Worm (Caenorhabditis elegans) whole organism, L4 larva: Measurements from ENCODE around the gene nlp-57.

Source experiments
- ZK546.5 ChIP-seq, 2 experiments: sonication (generic microtip); optimal IDR thresholded peaks; 2 replicates each; lab custom pipeline; 2017; ENCODE audit warnings: missing biosample characterization in 2 of 2, missing genetic modification characterization in 2 of 2
- arid-1 ChIP-seq: fragments of 200-800 bp; sonication (Bioruptor generic); conservative IDR thresholded peaks from 2 replicates; pipeline ENCODE4 v1.3.6; 2022; ENCODE audit warnings: missing genetic modification reagents, missing genetic modification characterization, missing compliant biosample characterization
- duxl-1 ChIP-seq: sonication (generic microtip); optimal IDR thresholded peaks from 2 replicates; lab custom pipeline; 2016; ENCODE audit warnings: mild to moderate bottlenecking, missing genetic modification characterization, moderate library complexity, missing compliant biosample characterization; ENCODE audit not compliant: poor library complexity
- fkh-10 ChIP-seq: fragments of 150-350 bp; optimal IDR thresholded peaks from 2 replicates; lab custom pipeline; 2014; ENCODE audit warnings: missing biosample characterization, missing genetic modification reagents, missing genetic modification characterization
- hif-1 ChIP-seq, 2 experiments: sonication (generic microtip); optimal IDR thresholded peaks; 2 replicates each; lab custom pipeline; 2016 to 2017; ENCODE audit warnings: missing compliant biosample characterization in 2 of 2, missing genetic modification characterization in 2 of 2, missing genetic modification reagents in 2 of 2, missing genotype in 2 of 2, mild to moderate bottlenecking in 1 of 2
- nhr-11 ChIP-seq: fragments of 150-350 bp; optimal IDR thresholded peaks from 2 replicates; lab custom pipeline; 2014; ENCODE audit warnings: missing biosample characterization, missing genetic modification characterization
- saeg-2 ChIP-seq: fragments of 200-800 bp; sonication (Bioruptor generic); IDR thresholded peaks from 2 replicates; pipeline ENCODE4 v1.3.6; 2022; ENCODE audit warnings: missing genetic modification reagents, missing genetic modification characterization, missing compliant biosample characterization
- skn-1 ChIP-seq: fragments of 150-350 bp; optimal IDR thresholded peaks from 2 replicates; lab custom pipeline; 2014; ENCODE audit warnings: missing biosample characterization, missing genetic modification characterization
- snpc-4 ChIP-seq: fragments of 150-350 bp; optimal IDR thresholded peaks from 2 replicates; lab custom pipeline; 2014; ENCODE audit warnings: missing biosample characterization, missing genetic modification characterization
- spr-1 ChIP-seq: sonication (generic microtip); optimal IDR thresholded peaks from 2 replicates; lab custom pipeline; 2016; ENCODE audit warnings: mild to moderate bottlenecking, missing genetic modification characterization, missing compliant biosample characterization
- tra-1 ChIP-seq: fragments of 200-800 bp; sonication (Bioruptor generic); IDR thresholded peaks from 2 replicates; pipeline ENCODE4 v1.3.6; 2022; ENCODE audit warnings: missing genetic modification reagents, missing genetic modification characterization, missing compliant biosample characterization
- unc-62 ChIP-seq, 3 experiments: fragments of 150-350 bp in 1 of 3; sonication (generic microtip); optimal IDR thresholded peaks in 2 of 3; peaks in 1 of 3; 1 replicate in 1 of 3; 2 replicates in 2 of 3; lab custom pipeline; 2014 to 2017; ENCODE audit warnings: missing biosample characterization in 3 of 3, missing genetic modification characterization in 3 of 3, missing genetic modification reagents in 3 of 3, missing genotype in 1 of 3
- ztf-11 ChIP-seq: fragments of 150-350 bp; optimal IDR thresholded peaks from 2 replicates; lab custom pipeline; 2014; ENCODE audit warnings: missing biosample characterization, missing genetic modification characterization

DNA sequence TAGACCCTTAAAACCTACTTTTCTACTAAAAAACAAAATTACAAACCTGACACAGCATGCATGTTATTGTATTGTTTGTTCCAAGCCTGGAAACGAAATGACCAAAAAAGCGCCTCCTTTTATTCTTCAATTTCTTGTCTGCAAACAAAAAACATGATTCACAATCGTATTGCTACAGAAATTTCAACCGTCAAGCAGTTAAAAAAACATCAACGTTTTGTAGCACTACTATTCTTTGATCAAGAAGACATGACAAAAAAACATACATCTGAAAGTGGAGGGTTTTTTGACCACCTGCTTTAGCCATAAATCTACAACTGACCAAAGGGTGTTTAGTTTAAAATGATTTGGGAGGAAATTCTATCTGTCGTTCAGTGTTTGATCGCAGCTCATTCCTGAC lies 35.7 kb upstream of the nlp-57 start, which contains the start of gene F38B2.6:
- no peak for TF ChIP-seq ZK546.5 (tag; optimal IDR thresholded peaks at IDR 0.05; lab: Kevin White, UChicago)
- no peak for TF ChIP-seq snpc-4 (tag; lab: Kevin White, UChicago)
- no peak for TF ChIP-seq duxl-1
- no peak for TF ChIP-seq ztf-11
- no peak for TF ChIP-seq saeg-2 (GFP tag; lab: Robert Waterston, UW)
- no peak for TF ChIP-seq fkh-10 (GFP tag; lab: Kevin White, UChicago)
- no peak for TF ChIP-seq tra-1 (GFP tag; lab: Robert Waterston, UW)
- TF ChIP-seq arid-1 (GFP tag; lab: Robert Waterston, UW) = no peak
- TF ChIP-seq unc-62 (GFP tag; optimal IDR thresholded peaks at IDR 0.05 in 1 of 2; lab: Kevin White, UChicago) = no peak
- TF ChIP-seq unc-62 (tag; optimal IDR thresholded peaks at IDR 0.05; lab: Kevin White, UChicago) = no peak
- TF ChIP-seq spr-1 (tag; lab: Kevin White, UChicago) = no peak
- TF ChIP-seq nhr-11 (tag; lab: Kevin White, UChicago) = no peak
- no peak for TF ChIP-seq skn-1 (tag; lab: Kevin White, UChicago)
- no peak for TF ChIP-seq hif-1 (tag; optimal IDR thresholded peaks at IDR 0.05; lab: Kevin White, UChicago)
